Fruit fly (Drosophila melanogaster) whole organism, wandering third instar larva: Measurements from ENCODE around the gene ck.

Source experiments
- CrebA ChIP-seq: fragments of 200-800 bp; sonication (Bioruptor generic); optimal IDR thresholded peaks from 2 replicates; lab custom pipeline; 2016; ENCODE audit warnings: missing biosample characterization, mild to moderate bottlenecking, missing genetic modification characterization, borderline replicate concordance
- HLH106 ChIP-seq: fragments of 200-800 bp; optimal IDR thresholded peaks from 3 replicates; lab custom pipeline; 2019; ENCODE audit warnings: missing biosample characterization, mild to moderate bottlenecking, missing genetic modification characterization, moderate library complexity
- Myc ChIP-seq: fragments of >200 bp; optimal IDR thresholded peaks from 2 replicates; lab custom pipeline; 2017
- dl ChIP-seq, 2 experiments: fragments of 175-275, 200-275 bp in 1 of 2; fragments of 200-275 bp in 1 of 2; sonication (Bioruptor generic); optimal IDR thresholded peaks; lab custom pipeline; 2018; ENCODE audit warnings: mild to moderate bottlenecking in 2 of 2, missing biosample characterization in 2 of 2, missing genetic modification characterization in 2 of 2, moderate library complexity in 2 of 2; ENCODE audit not compliant: partially characterized antibody in 2 of 2, insufficient read depth in 1 of 2
- foxo ChIP-seq, 2 experiments: fragments of 200-800 bp; sonication (Bioruptor generic); optimal IDR thresholded peaks; 2 replicates in 1 of 2; 3 replicates in 1 of 2; lab custom pipeline; 2016 to 2017; ENCODE audit warnings: missing biosample characterization in 2 of 2, missing genetic modification characterization in 2 of 2
- fru ChIP-seq: fragments of 200-800 bp; sonication (Bioruptor generic); optimal IDR thresholded peaks from 3 replicates; lab custom pipeline; 2016; ENCODE audit warnings: missing biosample characterization, mild to moderate bottlenecking, missing genetic modification characterization
- h ChIP-seq: fragments of 200-800 bp; sonication (Bioruptor generic); optimal IDR thresholded peaks from 3 replicates; lab custom pipeline; 2016; ENCODE audit warnings: missing biosample characterization, mild to moderate bottlenecking, missing genetic modification characterization
- woc ChIP-seq: sonication (Bioruptor generic); optimal IDR thresholded peaks from 2 replicates; lab custom pipeline; 2016; ENCODE audit warnings: missing biosample characterization, mild to moderate bottlenecking, missing genetic modification characterization

DNA sequence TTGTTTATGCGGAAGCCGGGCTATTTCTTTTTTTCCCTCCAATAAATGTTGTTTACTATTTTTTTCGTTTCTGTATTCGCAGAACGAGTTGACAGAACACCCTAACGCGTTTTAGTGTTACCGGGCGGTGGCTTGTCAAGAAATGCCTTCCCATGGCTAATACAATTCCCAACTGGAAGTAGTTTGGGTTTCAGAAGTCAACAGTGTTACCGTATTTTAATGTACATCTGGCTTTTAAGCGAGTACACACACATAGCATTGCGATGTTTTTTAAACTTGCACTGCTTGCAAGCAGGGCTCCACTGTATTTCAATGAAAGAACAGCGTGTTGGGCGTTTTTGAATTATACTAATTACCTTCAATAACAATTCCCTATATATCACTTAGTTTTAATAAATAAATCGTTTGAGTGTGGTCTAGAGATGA, 2.9 kb upstream of the ck start, which contains the start of gene TfIIS:
- TF ChIP-seq HLH106 (tag; lab: Kevin White, UChicago) (no peak), woc (no peak), fru (GFP tag; lab: Kevin White, UChicago) (no peak), foxo (GFP tag; optimal IDR thresholded peaks at IDR 0.05; lab: Kevin White, UChicago) (no peak), CrebA (GFP tag; lab: Kevin White, UChicago) (no peak), dl (GFP tag; optimal IDR thresholded peaks at IDR 0.05; lab: Kevin White, UChicago; ENCODE audit: insufficient read depth in 1 of 2, partially characterized antibody in 2 of 2) (no peak), Myc (peak; percentile 78), h (no peak)
